Worm (Caenorhabditis elegans): ENCODE measurements around the gene fbxa-10.

The fbxa-10 gene

ce11 chrIII:952184-952583, at the start of gene fbxa-10:
fbxa-10 (plus strand) TSS chrIII:952390.
- TF ChIP-seq ces-1 (GFP tag; optimal IDR thresholded peaks at IDR 0.05) = peak; percentile 52
- peak; percentile 68 for TF ChIP-seq unc-120 (tag; optimal IDR thresholded peaks at IDR 0.05; ENCODE audit: poor library complexity, severe bottlenecking)
- TF ChIP-seq M03D4.4 (tag; optimal IDR thresholded peaks at IDR 0.05) = no peak

DNA sequence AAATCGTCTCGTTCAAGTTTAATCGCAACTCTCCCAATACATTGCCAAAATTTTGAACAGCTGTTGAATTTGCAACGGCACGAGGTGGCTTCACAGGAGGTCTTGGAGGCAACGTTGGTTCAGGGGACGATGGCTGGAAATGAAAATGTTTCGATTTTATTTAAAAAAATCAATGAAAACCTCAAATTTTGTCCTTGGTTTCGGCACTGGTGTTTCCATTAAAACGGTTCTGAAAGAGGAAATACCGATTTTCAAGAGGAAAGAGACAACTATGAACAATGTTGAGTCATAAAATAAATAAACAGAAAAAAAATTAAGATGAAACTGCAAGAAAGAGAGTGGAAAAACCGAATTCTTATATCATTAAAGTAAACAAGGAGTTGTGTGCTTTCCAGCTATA, 44.9 kb upstream of the fbxa-10 start, which contains the start of gene F23H11.4:
Gene F23H11.4 (minus strand): TSS at position 229 of the 400 bp plus-strand sequence.
- no peak for TF ChIP-seq mep-1 (tag; optimal IDR thresholded peaks at IDR 0.05)
- no peak for TF ChIP-seq cnd-1 (tag; optimal IDR thresholded peaks at IDR 0.05)
- no peak for TF ChIP-seq drap-1 (GFP tag; optimal IDR thresholded peaks at IDR 0.05)
- no peak for TF ChIP-seq nhr-2 (tag; optimal IDR thresholded peaks at IDR 0.05)
- TF ChIP-seq ceh-39 (tag; optimal IDR thresholded peaks at IDR 0.05) = no peak
- TF ChIP-seq nhr-237 (tag; optimal IDR thresholded peaks at IDR 0.05) = no peak
- no peak for TF ChIP-seq sptf-1 (tag; optimal IDR thresholded peaks at IDR 0.05)
- TF ChIP-seq mab-5 (tag; optimal IDR thresholded peaks at IDR 0.05) = no peak
- no peak for TF ChIP-seq ces-1 (GFP tag; optimal IDR thresholded peaks at IDR 0.05)
- no peak for TF ChIP-seq lin-13 (tag; optimal IDR thresholded peaks at IDR 0.05)
- TF ChIP-seq pha-4 (tag; optimal IDR thresholded peaks at IDR 0.05) = no peak
- TF ChIP-seq blmp-1 (tag; optimal IDR thresholded peaks at IDR 0.05) = no peak
- TF ChIP-seq tbx-8 (GFP tag; optimal IDR thresholded peaks at IDR 0.05) = no peak

ce11 chrIII:907990-908389, 44.2 kb upstream of the fbxa-10 start:
- TF ChIP-seq unc-39 (tag; optimal IDR thresholded peaks at IDR 0.05) (no peak), nhr-28 (tag; optimal IDR thresholded peaks at IDR 0.05) (no peak), elt-1 (tag; optimal IDR thresholded peaks at IDR 0.05; ENCODE audit: borderline replicate concordance, insufficient read depth) (no peak), M03D4.4 (tag; optimal IDR thresholded peaks at IDR 0.05) (no peak), ceh-39 (tag; optimal IDR thresholded peaks at IDR 0.05) (no peak), nhr-76 (tag; optimal IDR thresholded peaks at IDR 0.05) (no peak), sem-2 (GFP tag; optimal IDR thresholded peaks at IDR 0.05) (no peak), pha-4 (tag; optimal IDR thresholded peaks at IDR 0.05) (peak; percentile 60), elt-3 (tag; optimal IDR thresholded peaks at IDR 0.05) (no peak), sptf-1 (tag; optimal IDR thresholded peaks at IDR 0.05) (no peak), snpc-4 (tag; optimal IDR thresholded peaks at IDR 0.05) (no peak), ham-2 (GFP tag; optimal IDR thresholded peaks at IDR 0.05) (no peak), nhr-237 (tag; optimal IDR thresholded peaks at IDR 0.05) (peak; percentile 24), unc-120 (tag; optimal IDR thresholded peaks at IDR 0.05; ENCODE audit: poor library complexity, severe bottlenecking) (no peak)

DNA sequence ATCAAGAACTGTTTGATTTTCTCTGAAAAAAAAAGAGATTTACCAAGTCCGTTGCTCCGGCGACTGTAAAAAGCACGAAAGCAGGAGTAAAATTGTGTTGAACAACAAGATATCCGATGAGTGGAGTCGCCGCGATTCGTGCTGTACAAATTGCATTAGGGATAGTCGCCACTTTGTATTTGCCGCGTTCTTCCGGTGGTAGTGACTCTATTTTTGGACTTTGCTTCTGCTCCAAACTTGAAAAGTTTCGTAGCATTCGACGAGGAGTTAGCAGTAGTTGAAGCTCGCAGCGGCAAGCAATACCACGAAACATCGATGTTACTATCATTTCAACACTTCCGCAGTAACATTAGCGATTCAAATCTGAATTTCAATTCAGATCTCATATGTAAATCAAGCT, 42.6 kb upstream of the fbxa-10 start, which contains the start of gene crls-1:
Gene crls-1 (minus strand): TSS at position 363 of the 400 bp plus-strand sequence.
- TF ChIP-seq elt-3 (tag; optimal IDR thresholded peaks at IDR 0.05) (no peak), ceh-83 (GFP tag; optimal IDR thresholded peaks at IDR 0.05) (no peak), lin-13 (tag; optimal IDR thresholded peaks at IDR 0.05) (no peak), hlh-1 (tag; optimal IDR thresholded peaks at IDR 0.05) (no peak), nhr-76 (tag; optimal IDR thresholded peaks at IDR 0.05) (no peak), lsy-2 (tag; optimal IDR thresholded peaks at IDR 0.05) (no peak), mab-5 (tag; optimal IDR thresholded peaks at IDR 0.05) (no peak), pha-4 (tag; optimal IDR thresholded peaks at IDR 0.05) (no peak), blmp-1 (tag; optimal IDR thresholded peaks at IDR 0.05) (no peak)

ce11 chrIII:910540-911311, 41.5 kb upstream of the fbxa-10 start, which contains the start of the genes F23H11.5 and bra-2:
F23H11.5 (minus strand) TSS chrIII:910590.
bra-2 (plus strand) TSS chrIII:911261.
- TF ChIP-seq snpc-4 (tag; optimal IDR thresholded peaks at IDR 0.05) (no peak), lin-13 (tag; optimal IDR thresholded peaks at IDR 0.05) (no peak), nhr-12 (tag; optimal IDR thresholded peaks at IDR 0.05) (no peak), zip-8 (tag; optimal IDR thresholded peaks at IDR 0.05) (peak; percentile 92), cnd-1 (tag; optimal IDR thresholded peaks at IDR 0.05) (no peak), hlh-1 (tag; optimal IDR thresholded peaks at IDR 0.05) (no peak), bed-3 (GFP tag; optimal IDR thresholded peaks at IDR 0.05) (no peak), ztf-11 (tag; optimal IDR thresholded peaks at IDR 0.05) (no peak), ceh-39 (tag; optimal IDR thresholded peaks at IDR 0.05) (peak; percentile 6), ceh-83 (GFP tag; optimal IDR thresholded peaks at IDR 0.05) (no peak), elt-1 (tag; optimal IDR thresholded peaks at IDR 0.05; ENCODE audit: borderline replicate concordance, insufficient read depth) (peak; percentile 26), blmp-1 (tag; optimal IDR thresholded peaks at IDR 0.05) (no peak), pha-4 (tag; optimal IDR thresholded peaks at IDR 0.05) (peak; percentile 22), mab-5 (tag; optimal IDR thresholded peaks at IDR 0.05) (no peak), mls-2 (tag; optimal IDR thresholded peaks at IDR 0.05) (no peak), nhr-2 (tag; optimal IDR thresholded peaks at IDR 0.05) (no peak), sem-2 (GFP tag; optimal IDR thresholded peaks at IDR 0.05) (no peak), drap-1 (GFP tag; optimal IDR thresholded peaks at IDR 0.05) (no peak), ham-2 (GFP tag; optimal IDR thresholded peaks at IDR 0.05) (no peak), ceh-43 (GFP tag; optimal IDR thresholded peaks at IDR 0.05) (no peak), nhr-28 (tag; optimal IDR thresholded peaks at IDR 0.05) (no peak), unc-120 (tag; optimal IDR thresholded peaks at IDR 0.05; ENCODE audit: poor library complexity, severe bottlenecking) (no peak), mep-1 (tag; optimal IDR thresholded peaks at IDR 0.05) (no peak), nhr-76 (tag; optimal IDR thresholded peaks at IDR 0.05) (no peak), unc-62 (GFP tag; optimal IDR thresholded peaks at IDR 0.05) (no peak), lin-32 (GFP tag; optimal IDR thresholded peaks at IDR 0.05) (no peak), nhr-237 (tag; optimal IDR thresholded peaks at IDR 0.05) (no peak), ces-1 (GFP tag; optimal IDR thresholded peaks at IDR 0.05) (peak; percentile 28), elt-3 (tag; optimal IDR thresholded peaks at IDR 0.05) (no peak), lsy-2 (tag; optimal IDR thresholded peaks at IDR 0.05) (peak; percentile 80), unc-39 (tag; optimal IDR thresholded peaks at IDR 0.05) (no peak), sptf-1 (tag; optimal IDR thresholded peaks at IDR 0.05) (no peak), flh-1 (GFP tag; optimal IDR thresholded peaks at IDR 0.05) (no peak), M03D4.4 (tag; optimal IDR thresholded peaks at IDR 0.05) (no peak), tbx-8 (GFP tag; optimal IDR thresholded peaks at IDR 0.05) (no peak)

Data from whole organism, mixed stage, embryonic.